Fruit fly (Drosophila melanogaster): Measurements from ENCODE around the gene Nepl15.
A peak's percentile ranks its signal among the peaks of the same experiment; 100 is the strongest.

Gene Nepl15

dm6 chr3R:22753895-22754774, 11.8 kb downstream of the Nepl15 start (continued):
- peak; percentile 69 for TF ChIP-seq Jarid2 (GFP tag; optimal IDR thresholded peaks at IDR 0.05)
- TF ChIP-seq sug (tag; optimal IDR thresholded peaks at IDR 0.05) = peak; percentile 50
- TF ChIP-seq Dip2 (GFP tag; IDR thresholded peaks at IDR 0.05) = no peak
- TF ChIP-seq Ravus (GFP tag; IDR thresholded peaks at IDR 0.05) = no peak
- no peak for TF ChIP-seq Lpt (GFP tag; optimal IDR thresholded peaks at IDR 0.05)
- TF ChIP-seq CG9437 (GFP tag; optimal IDR thresholded peaks at IDR 0.05) = peak; percentile 81
- peak; percentile 5 for TF ChIP-seq CG12219 (GFP tag; optimal IDR thresholded peaks at IDR 0.05)
- TF ChIP-seq CG11723 (GFP tag; optimal IDR thresholded peaks at IDR 0.05) = peak; percentile 46
- TF ChIP-seq NFAT (GFP tag; IDR thresholded peaks at IDR 0.05) = peak; percentile 79
- TF ChIP-seq CG6689 (GFP tag; IDR thresholded peaks at IDR 0.05) = 0 out of 2 replicates have a peak, but pooled peaks have one; percentile 4
- TF ChIP-seq nerfin-1 (tag; optimal IDR thresholded peaks at IDR 0.05) = peak; percentile 17
- TF ChIP-seq ind (GFP tag; optimal IDR thresholded peaks at IDR 0.05) = peak; percentile 50
- TF ChIP-seq CG13287 (GFP tag; IDR thresholded peaks at IDR 0.05; ENCODE audit: partially characterized antibody) = peak; percentile 54
- TF ChIP-seq HLH4C (GFP tag; IDR thresholded peaks at IDR 0.05; ENCODE audit: partially characterized antibody) = 0 out of 3 replicates have a peak, but pooled peaks have one; percentile 17
- TF ChIP-seq twi (tag; optimal IDR thresholded peaks at IDR 0.05) = peak; percentile 19
- TF ChIP-seq CG9215 (GFP tag; IDR thresholded peaks at IDR 0.05) = peak; percentile 42; the same call in 1 of the 2 replicates
- no peak; the same call in 2 of the 3 replicates for TF ChIP-seq B-H1 (GFP tag; IDR thresholded peaks at IDR 0.05)
- peak; percentile 71 for TF ChIP-seq CG3281 (GFP tag; optimal IDR thresholded peaks at IDR 0.05)
- peak; percentile 83 for TF ChIP-seq CG11504 (tag; optimal IDR thresholded peaks at IDR 0.05)
- peak; percentile 45; the same call in 1 of the 2 replicates for TF ChIP-seq CG10366 (GFP tag; IDR thresholded peaks at IDR 0.05)
- TF ChIP-seq vnd (GFP tag; IDR thresholded peaks at IDR 0.05; ENCODE audit: partially characterized antibody) = no peak
- TF ChIP-seq CG17829 (tag; optimal IDR thresholded peaks at IDR 0.05) = peak; percentile 60
- peak; percentile 53 for TF ChIP-seq BtbVII (GFP tag; optimal IDR thresholded peaks at IDR 0.05)
- TF ChIP-seq lov (optimal IDR thresholded peaks at IDR 0.05) = no peak
- TF ChIP-seq lov (GFP tag; IDR thresholded peaks at IDR 0.05) = 0 out of 3 replicates have a peak, but pooled peaks have one; percentile 55
- TF ChIP-seq Dll (GFP tag; IDR thresholded peaks at IDR 0.05; ENCODE audit: partially characterized antibody) = no peak
- peak; percentile 26 for TF ChIP-seq Chrac-16 (GFP tag; optimal IDR thresholded peaks at IDR 0.05)
- TF ChIP-seq CG11695 (GFP tag; IDR thresholded peaks at IDR 0.05) = no peak
- TF ChIP-seq Rx (GFP tag; IDR thresholded peaks at IDR 0.05) = peak; percentile 57
- peak; percentile 63 for TF ChIP-seq CG4820 (GFP tag; optimal IDR thresholded peaks at IDR 0.05)
- peak; percentile 66 for TF ChIP-seq Hmr (GFP tag; optimal IDR thresholded peaks at IDR 0.05)
- no peak; the same call in 1 of the 2 replicates for TF ChIP-seq CG11085 (GFP tag; IDR thresholded peaks at IDR 0.05)
- TF ChIP-seq CG9797 (GFP tag; optimal IDR thresholded peaks at IDR 0.05) = no peak
- TF ChIP-seq CG12942 (GFP tag; optimal IDR thresholded peaks at IDR 0.05) = peak; percentile 23
- TF ChIP-seq eve (GFP tag; optimal IDR thresholded peaks at IDR 0.05) = no peak
- peak; percentile 43 for TF ChIP-seq CG1602 (GFP tag; optimal IDR thresholded peaks at IDR 0.05)
- TF ChIP-seq Meics (GFP tag; optimal IDR thresholded peaks at IDR 0.05) = peak; percentile 77
- TF ChIP-seq CkIIα-i1 (GFP tag; IDR thresholded peaks at IDR 0.05) = no peak
- no peak for TF ChIP-seq zen (tag; optimal IDR thresholded peaks at IDR 0.05)
- TF ChIP-seq Fer1 (GFP tag; optimal IDR thresholded peaks at IDR 0.05) = peak; percentile 24
- TF ChIP-seq CG32767 (GFP tag; IDR thresholded peaks at IDR 0.05) = peak; percentile 70; the same call in 1 of the 2 replicates
- TF ChIP-seq jing (GFP tag; optimal IDR thresholded peaks at IDR 0.05) = peak; percentile 31
- no peak; the same call in 1 of the 2 replicates for TF ChIP-seq sens-2 (GFP tag; IDR thresholded peaks at IDR 0.05)
- no peak for TF ChIP-seq HmgD (GFP tag; optimal IDR thresholded peaks at IDR 0.05)
- peak; percentile 89 for TF ChIP-seq CG7556 (GFP tag; optimal IDR thresholded peaks at IDR 0.05)
- no peak for TF ChIP-seq pfk (GFP tag; optimal IDR thresholded peaks at IDR 0.05)
- TF ChIP-seq CG10147 (GFP tag; optimal IDR thresholded peaks at IDR 0.05) = no peak
- TF ChIP-seq Blimp-1 (GFP tag; optimal IDR thresholded peaks at IDR 0.05) = peak; percentile 51
